Fruit fly (Drosophila melanogaster): ENCODE data around the gene mus201.

dm6 chr2L:8424662-8425208 is 13.2 kb upstream of the mus201 start:
- TF ChIP-seq Dll (optimal IDR thresholded peaks at IDR 0.05) (no peak), psq (optimal IDR thresholded peaks at IDR 0.05) (no peak), EcR (GFP tag; optimal IDR thresholded peaks at IDR 0.05) (no peak), CG8478 (optimal IDR thresholded peaks at IDR 0.05) (no peak)
